Fruit fly (Drosophila melanogaster) whole organism, prepupa: ENCODE data around the gene Lcp65Ab2.

Experiments
- Blimp-1 ChIP-seq: fragments of 200-800 bp; sonication (Bioruptor generic); optimal IDR thresholded peaks from 3 replicates; lab custom pipeline; 2017; ENCODE audit warnings: missing biosample characterization, missing genetic modification characterization, mild to moderate bottlenecking, moderate library complexity, missing genetic modification reagents
- CG10631 ChIP-seq: fragments of 200-800 bp; sonication (Bioruptor generic); optimal IDR thresholded peaks from 2 replicates; lab custom pipeline; 2016; ENCODE audit warnings: missing biosample characterization, missing genetic modification characterization
- CG11762 ChIP-seq: fragments of 200-800 bp; sonication (Bioruptor generic); optimal IDR thresholded peaks from 3 replicates; lab custom pipeline; 2016; ENCODE audit warnings: missing biosample characterization, missing genetic modification characterization; ENCODE audit not compliant: insufficient read depth
- CG3032 ChIP-seq: fragments of 200-800 bp; optimal IDR thresholded peaks from 2 replicates; lab custom pipeline; 2019; ENCODE audit warnings: missing biosample characterization, mild to moderate bottlenecking, missing genetic modification characterization, moderate library complexity
- CG31627 ChIP-seq: fragments of 200-800 bp; sonication (Bioruptor generic); optimal IDR thresholded peaks from 3 replicates; lab custom pipeline; 2016; ENCODE audit warnings: missing biosample characterization, missing genetic modification characterization
- CG32006 ChIP-seq: fragments of 200-800 bp; sonication (Bioruptor generic); optimal IDR thresholded peaks from 3 replicates; lab custom pipeline; 2017; ENCODE audit warnings: missing biosample characterization, mild to moderate bottlenecking, missing genetic modification characterization
- CG34406 ChIP-seq: fragments of 200-800 bp; sonication (Bioruptor generic); optimal IDR thresholded peaks from 3 replicates; lab custom pipeline; 2016; ENCODE audit warnings: missing biosample characterization, missing genetic modification characterization
- CG3919 ChIP-seq: fragments of 200-800 bp; sonication (Bioruptor generic); optimal IDR thresholded peaks from 3 replicates; lab custom pipeline; 2016; ENCODE audit warnings: missing biosample characterization, missing genetic modification characterization
- CG4318 ChIP-seq: fragments of 200-800 bp; sonication (Bioruptor generic); optimal IDR thresholded peaks from 3 replicates; lab custom pipeline; 2017; ENCODE audit warnings: missing biosample characterization, mild to moderate bottlenecking, missing genetic modification characterization
- CG6808 ChIP-seq: fragments of 200-800 bp; sonication (Bioruptor generic); optimal IDR thresholded peaks from 3 replicates; lab custom pipeline; 2017; ENCODE audit warnings: missing biosample characterization, missing genetic modification characterization, mild to moderate bottlenecking, moderate library complexity, missing genetic modification reagents
- CG8319 ChIP-seq: fragments of 200-800 bp; sonication (Bioruptor generic); optimal IDR thresholded peaks from 3 replicates; lab custom pipeline; 2016; ENCODE audit warnings: missing biosample characterization, missing genetic modification characterization
- CG8632 ChIP-seq: fragments of 200-800 bp; sonication (Bioruptor generic); optimal IDR thresholded peaks from 3 replicates; lab custom pipeline; 2016; ENCODE audit warnings: missing biosample characterization, missing genetic modification characterization
- CG9139 ChIP-seq: fragments of 200-800 bp; sonication (Bioruptor generic); optimal IDR thresholded peaks from 3 replicates; lab custom pipeline; 2017; ENCODE audit warnings: missing biosample characterization, mild to moderate bottlenecking, missing genetic modification characterization
- Eip75B ChIP-seq: fragments of 200-800 bp; sonication (Bioruptor generic); optimal IDR thresholded peaks from 3 replicates; lab custom pipeline; 2016; ENCODE audit warnings: missing biosample characterization, missing genetic modification characterization
- Eip78C ChIP-seq: fragments of 200-800 bp; sonication (Bioruptor generic); peaks from one replicate; lab custom pipeline; 2016; ENCODE audit warnings: missing biosample characterization, missing genetic modification characterization
- Ets21C ChIP-seq: fragments of 200-800 bp; sonication (Bioruptor generic); optimal IDR thresholded peaks from 3 replicates; lab custom pipeline; 2016; ENCODE audit warnings: missing biosample characterization, missing genetic modification characterization
- Hr38 ChIP-seq: sonication (Bioruptor generic); optimal IDR thresholded peaks from 2 replicates; lab custom pipeline; 2016; ENCODE audit warnings: missing biosample characterization, missing genetic modification characterization
- Hr39 ChIP-seq: fragments of 200-800 bp; sonication (Bioruptor generic); optimal IDR thresholded peaks from 2 replicates; lab custom pipeline; 2016; ENCODE audit warnings: missing biosample characterization, missing genetic modification characterization
- Hr4 ChIP-seq: fragments of 200-800 bp; sonication (Bioruptor generic); optimal IDR thresholded peaks from 3 replicates; lab custom pipeline; 2016; ENCODE audit warnings: missing biosample characterization, missing genetic modification characterization
- OdsH ChIP-seq: fragments of 200-800 bp; sonication (Bioruptor generic); optimal IDR thresholded peaks from 3 replicates; lab custom pipeline; 2016; ENCODE audit warnings: missing biosample characterization, missing genetic modification characterization
- Sox102F ChIP-seq: fragments of 200-800 bp; sonication (Bioruptor generic); optimal IDR thresholded peaks from 2 replicates; lab custom pipeline; 2016; ENCODE audit warnings: missing biosample characterization, mild to moderate bottlenecking, missing genetic modification characterization
- achi ChIP-seq: fragments of 200-800 bp; sonication (Bioruptor generic); optimal IDR thresholded peaks from 3 replicates; lab custom pipeline; 2016; ENCODE audit warnings: missing biosample characterization, missing genetic modification characterization
- acj6 ChIP-seq: fragments of 200-800 bp; sonication (Bioruptor generic); optimal IDR thresholded peaks from 3 replicates; lab custom pipeline; 2016; ENCODE audit warnings: missing biosample characterization, missing genetic modification characterization
- cyc ChIP-seq: fragments of 200-800 bp; sonication (Bioruptor generic); optimal IDR thresholded peaks from 3 replicates; lab custom pipeline; 2016; ENCODE audit warnings: missing biosample characterization, missing genetic modification characterization
- eg ChIP-seq: fragments of 200-800 bp; sonication (Bioruptor generic); IDR thresholded peaks from 3 replicates; pipeline ENCODE4 v1.3.6; 2022; ENCODE audit warnings: missing biosample characterization, missing genetic modification characterization
- fd59A ChIP-seq: fragments of 200-800 bp; sonication (Bioruptor generic); optimal IDR thresholded peaks from 2 replicates; lab custom pipeline; 2017; ENCODE audit warnings: missing biosample characterization, mild to moderate bottlenecking, missing genetic modification characterization, missing genetic modification reagents
- fd85E ChIP-seq: fragments of 200-800 bp; sonication (Bioruptor generic); optimal IDR thresholded peaks from 3 replicates; lab custom pipeline; 2016; ENCODE audit warnings: missing biosample characterization, missing genetic modification characterization
- fkh ChIP-seq: fragments of 200-800 bp; sonication (Bioruptor generic); optimal IDR thresholded peaks from 3 replicates; lab custom pipeline; 2017; ENCODE audit warnings: missing biosample characterization, mild to moderate bottlenecking, missing genetic modification characterization, moderate library complexity
- lz ChIP-seq: fragments of 200-800 bp; sonication (Bioruptor generic); optimal IDR thresholded peaks from 3 replicates; lab custom pipeline; 2016; ENCODE audit warnings: missing biosample characterization, missing genetic modification characterization
- net ChIP-seq: fragments of 200-800 bp; sonication (Bioruptor generic); optimal IDR thresholded peaks from 3 replicates; lab custom pipeline; 2016; ENCODE audit warnings: missing biosample characterization, missing genetic modification characterization
- pdm3 ChIP-seq: fragments of 200-800 bp; sonication (Bioruptor generic); optimal IDR thresholded peaks from 3 replicates; lab custom pipeline; 2016; ENCODE audit warnings: missing biosample characterization, missing genetic modification characterization
- vri ChIP-seq: fragments of 200-800 bp; sonication (Bioruptor generic); optimal IDR thresholded peaks from 3 replicates; lab custom pipeline; 2016; ENCODE audit warnings: missing biosample characterization, mild to moderate bottlenecking, missing genetic modification characterization

Lcp65Ab2 gene

DNA sequence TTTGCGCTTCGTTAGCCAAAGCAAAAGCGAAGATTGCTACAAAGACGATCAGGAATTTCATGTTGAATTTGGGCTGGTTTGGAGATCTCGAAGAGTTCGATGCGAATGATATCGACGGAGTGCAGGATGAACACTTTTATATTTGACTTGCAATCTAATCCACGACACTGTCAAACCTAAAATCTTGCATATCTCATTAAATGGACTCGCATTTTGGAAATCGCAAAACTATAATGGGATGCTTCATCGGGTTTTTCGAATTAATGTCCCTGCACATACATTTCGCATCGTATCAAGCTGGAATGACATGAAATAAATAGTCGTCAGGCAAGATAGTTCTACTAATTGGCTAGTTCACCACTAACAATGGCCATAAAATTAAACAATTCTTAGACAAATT, 8.5 kb upstream of the Lcp65Ab2 start, which contains the start of gene Lcp65Ae:
Lcp65Ae (minus strand) TSS at position 101 of the 400 bp plus-strand sequence.
- no peak for TF ChIP-seq CG3919 (GFP tag; lab: Kevin White, UChicago)
- TF ChIP-seq CG32006, result no peak
- no peak for TF ChIP-seq CG4318 (GFP tag; lab: Kevin White, UChicago)
- TF ChIP-seq CG31627, result no peak
- TF ChIP-seq Hr38, result no peak

- no peak for TF ChIP-seq lz (GFP tag; lab: Kevin White, UChicago)
- no peak for TF ChIP-seq Hr4
- no peak for TF ChIP-seq fkh (GFP tag; lab: Kevin White, UChicago)
- no peak for TF ChIP-seq Hr38
- no peak for TF ChIP-seq fd85E (GFP tag; lab: Kevin White, UChicago)
- no peak for TF ChIP-seq CG11762
- TF ChIP-seq, all 60 proteins: peak for 0
Observed at dm6 chr3L:6138586-6138985, 7.9 kb upstream of the Lcp65Ab2 start.

- no peak for TF ChIP-seq fd59A (GFP tag; lab: Kevin White, UChicago)
- TF ChIP-seq fkh (GFP tag; lab: Kevin White, UChicago), result peak; percentile 56
Observed at dm6 chr3L:6139924-6140574, 6.4 kb upstream of the Lcp65Ab2 start, which contains the start of gene Cpr65Av. TSS of gene Cpr65Av (minus strand) at chr3L:6139974.

DNA sequence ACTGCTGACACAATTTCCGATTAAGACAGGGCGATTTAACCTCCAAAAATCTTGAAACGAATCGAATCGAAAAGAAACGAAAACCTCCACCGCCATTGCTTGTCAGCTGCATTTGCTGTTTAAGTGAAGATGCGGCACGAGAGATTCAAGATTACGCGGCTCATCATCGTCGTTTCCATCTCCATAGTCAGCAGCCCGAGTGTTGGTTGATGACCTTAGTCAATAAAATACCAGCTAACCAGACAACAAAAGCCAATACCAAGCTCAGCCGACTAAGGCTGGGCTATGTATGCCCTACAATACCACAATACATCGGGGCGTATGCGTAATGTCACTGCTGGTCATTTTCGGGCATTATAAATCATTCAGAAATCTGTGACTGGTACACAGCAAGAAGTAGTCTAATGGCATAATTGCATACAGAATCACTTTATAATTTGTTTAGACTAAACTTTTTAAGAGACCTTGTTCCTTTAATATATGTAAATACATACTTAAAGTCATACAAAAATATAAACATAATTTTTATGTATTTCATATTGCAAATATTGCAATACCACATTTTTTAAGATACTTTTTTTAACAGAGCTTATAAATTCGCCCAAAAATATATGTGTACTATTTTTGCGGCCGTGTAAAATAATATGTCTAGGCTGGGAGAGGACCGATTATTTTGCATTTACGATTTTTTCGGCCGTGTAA, 5.6 kb upstream of the Lcp65Ab2 start:
- TF ChIP-seq fd85E (GFP tag; lab: Kevin White, UChicago), result no peak
- TF ChIP-seq Eip78C (GFP tag; lab: Kevin White, UChicago), result peak; percentile 76
- TF ChIP-seq CG10631, result peak; percentile 9
- TF ChIP-seq CG9139 (GFP tag; lab: Kevin White, UChicago), result no peak
- no peak for TF ChIP-seq Eip75B (GFP tag; lab: Kevin White, UChicago)
- no peak for TF ChIP-seq achi (GFP tag; lab: Kevin White, UChicago)
- TF ChIP-seq CG34406 (GFP tag; lab: Kevin White, UChicago), result peak; percentile 29
- TF ChIP-seq net (GFP tag; lab: Kevin White, UChicago), result no peak
- TF ChIP-seq CG6808 (GFP tag; lab: Kevin White, UChicago), result no peak
- no peak for TF ChIP-seq eg
- TF ChIP-seq cyc, result no peak
- TF ChIP-seq CG8319, result peak; percentile 5
- TF ChIP-seq CG8632 (GFP tag; lab: Kevin White, UChicago), result peak; percentile 21
- no peak for TF ChIP-seq pdm3
- TF ChIP-seq CG3032, result no peak
- no peak for TF ChIP-seq Hr39
- no peak for TF ChIP-seq Sox102F (GFP tag; lab: Kevin White, UChicago)
- peak; percentile 3 for TF ChIP-seq acj6 (GFP tag; lab: Kevin White, UChicago)
- TF ChIP-seq, all 60 proteins: peak for 6

DNA sequence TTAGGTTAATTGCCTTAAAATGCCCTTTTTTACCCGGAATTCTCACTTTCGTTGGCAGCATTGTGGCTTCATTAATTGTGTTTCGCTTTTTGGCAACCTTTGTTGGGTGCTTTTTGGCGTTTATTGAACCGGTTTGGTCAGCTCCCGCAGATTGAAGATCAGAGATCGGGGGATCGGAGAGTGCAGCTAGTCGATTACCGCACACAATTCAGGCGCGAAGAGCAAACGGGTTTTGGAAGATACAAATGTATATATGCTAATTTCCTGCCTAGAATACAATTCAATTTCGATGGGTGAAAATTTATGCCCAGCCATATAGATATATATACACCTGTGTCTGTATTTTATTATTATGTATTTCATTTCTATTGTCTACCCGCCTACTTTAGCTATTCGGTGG, 4.9 kb upstream of the Lcp65Ab2 start:
- TF ChIP-seq eg (no peak), Blimp-1 (peak; percentile 92), OdsH (GFP tag; lab: Kevin White, UChicago) (no peak), vri (GFP tag; lab: Kevin White, UChicago) (peak; percentile 90), Ets21C (GFP tag; lab: Kevin White, UChicago) (no peak)
